Fruit fly (Drosophila melanogaster) whole organism, embryonic: ENCODE measurements around the gene TpnC25D.

Source experiments
- ATbp ChIP-seq: fragments of 200-800 bp; sonication (Bioruptor generic); optimal IDR thresholded peaks from 2 replicates; lab custom pipeline; 2017; ENCODE audit warnings: missing biosample characterization, mild to moderate bottlenecking, missing genetic modification characterization, missing genetic modification reagents
- CG10431 ChIP-seq: fragments of 200-800 bp; sonication (Bioruptor generic); optimal IDR thresholded peaks from 3 replicates; lab custom pipeline; 2018; ENCODE audit warnings: missing biosample characterization, mild to moderate bottlenecking, missing genetic modification characterization
- CG10543 ChIP-seq: fragments of 200-800 bp; sonication (Bioruptor generic); optimal IDR thresholded peaks from 3 replicates; lab custom pipeline; 2017; ENCODE audit warnings: missing biosample characterization, mild to moderate bottlenecking, missing genetic modification characterization, moderate library complexity
- CG10565 ChIP-seq: fragments of 200-800 bp; sonication (Bioruptor generic); optimal IDR thresholded peaks from 3 replicates; lab custom pipeline; 2016; ENCODE audit warnings: missing biosample characterization, mild to moderate bottlenecking, missing genetic modification characterization
- CG12236 ChIP-seq: fragments of 200-800 bp; sonication (Bioruptor generic); optimal IDR thresholded peaks from 2 replicates; lab custom pipeline; 2016; ENCODE audit warnings: missing biosample characterization, missing genetic modification characterization
- CG13894 ChIP-seq: fragments of 200-800 bp; sonication (Bioruptor generic); optimal IDR thresholded peaks from 3 replicates; lab custom pipeline; 2018; ENCODE audit warnings: missing biosample characterization, mild to moderate bottlenecking, missing genetic modification characterization, moderate library complexity
- CG14050 ChIP-seq: fragments of 200-800 bp; sonication (Bioruptor generic); IDR thresholded peaks from 3 replicates; pipeline ENCODE4 v1.3.6; 2022; ENCODE audit warnings: missing biosample characterization, missing genetic modification characterization
- CG15514 ChIP-seq: fragments of 200-800 bp; sonication (Bioruptor generic); optimal IDR thresholded peaks from 3 replicates; lab custom pipeline; 2017; ENCODE audit warnings: missing biosample characterization, missing genetic modification characterization, mild to moderate bottlenecking, moderate library complexity, missing genetic modification reagents
- CG1602 ChIP-seq: fragments of 200-800 bp; sonication (Bioruptor generic); optimal IDR thresholded peaks from 3 replicates; lab custom pipeline; 2016; ENCODE audit warnings: missing biosample characterization, missing genetic modification characterization
- CG2199 ChIP-seq: fragments of 200-800 bp; sonication (Bioruptor generic); IDR thresholded peaks from 3 replicates; pipeline ENCODE4 v1.3.6; 2022; ENCODE audit warnings: missing biosample characterization, missing genetic modification characterization
- CG2875 ChIP-seq: fragments of 200-800 bp; sonication (Bioruptor generic); optimal IDR thresholded peaks from 2 replicates; lab custom pipeline; 2017; ENCODE audit warnings: missing biosample characterization, mild to moderate bottlenecking, missing genetic modification characterization, missing genetic modification reagents
- CG31224 ChIP-seq: fragments of 200-800 bp; sonication (Bioruptor generic); IDR thresholded peaks from 2 replicates; pipeline ENCODE4 v1.3.6; 2022; ENCODE audit warnings: missing biosample characterization, missing genetic modification characterization
- CG32532 ChIP-seq: fragments of 200-800 bp; sonication (Bioruptor generic); IDR thresholded peaks from 2 replicates; pipeline ENCODE4 v1.3.6; 2022; ENCODE audit warnings: missing biosample characterization, missing genetic modification characterization
- CG4282 ChIP-seq: fragments of 200-800 bp; sonication (Bioruptor generic); optimal IDR thresholded peaks from 2 replicates; lab custom pipeline; 2016; ENCODE audit warnings: missing biosample characterization, missing genetic modification characterization
- CG4360 ChIP-seq: fragments of 200-800 bp; sonication (Bioruptor generic); IDR thresholded peaks from 2 replicates; pipeline ENCODE4 v1.3.6; 2022; ENCODE audit warnings: missing biosample characterization, missing genetic modification characterization
- CG4854 ChIP-seq: fragments of 200-800 bp; sonication (Bioruptor generic); optimal IDR thresholded peaks from 2 replicates; lab custom pipeline; 2016; ENCODE audit warnings: missing biosample characterization, missing genetic modification characterization, inconsistent platforms
- CG7745 ChIP-seq: fragments of 200-800 bp; sonication (Bioruptor generic); optimal IDR thresholded peaks from 2 replicates; lab custom pipeline; 2018; ENCODE audit warnings: missing biosample characterization, mild to moderate bottlenecking, missing genetic modification characterization, moderate library complexity
- CG7963 ChIP-seq: fragments of 200-800 bp; sonication (Bioruptor generic); IDR thresholded peaks from 3 replicates; pipeline ENCODE4 v1.3.6; 2022; ENCODE audit warnings: missing biosample characterization, missing genetic modification characterization; ENCODE audit not compliant: partially characterized antibody
- D19A ChIP-seq: fragments of 200-800 bp; optimal IDR thresholded peaks from 3 replicates; lab custom pipeline; 2019; ENCODE audit warnings: missing biosample characterization, mild to moderate bottlenecking, missing genetic modification characterization, moderate library complexity
- Kr ChIP-seq: fragments of 200-800 bp; sonication (Bioruptor generic); optimal IDR thresholded peaks from 2 replicates; lab custom pipeline; 2017; ENCODE audit warnings: missing biosample characterization, mild to moderate bottlenecking, missing genetic modification characterization
- Lim3 ChIP-seq: fragments of 200-800 bp; sonication (Bioruptor generic); IDR thresholded peaks from 2 replicates; pipeline ENCODE4 v1.3.6; 2022; ENCODE audit warnings: missing biosample characterization, missing genetic modification characterization
- Med ChIP-seq: fragments of 200-800 bp; sonication (Bioruptor generic); peaks from one replicate; lab custom pipeline; 2016; ENCODE audit warnings: missing biosample characterization, missing genetic modification characterization, mild to moderate bottlenecking, inconsistent platforms, moderate library complexity
- Nf-YA ChIP-seq: fragments of 200-800 bp; sonication (Bioruptor generic); IDR thresholded peaks from 2 replicates; pipeline ENCODE4 v1.3.6; 2022; ENCODE audit warnings: missing biosample characterization, missing genetic modification characterization
- NfI ChIP-seq: fragments of 200-800 bp; sonication (Bioruptor generic); optimal IDR thresholded peaks from 3 replicates; lab custom pipeline; 2018; ENCODE audit warnings: missing biosample characterization, mild to moderate bottlenecking, missing genetic modification characterization, moderate library complexity
- Stat92E ChIP-seq, 3 experiments: fragments of >200 bp in 2 of 3; fragments of 200-800 bp in 1 of 3; sonication (Bioruptor generic) in 1 of 3; optimal IDR thresholded peaks; 2 replicates each; lab custom pipeline; 2017 to 2019; ENCODE audit warnings: missing biosample characterization in 3 of 3, missing genetic modification characterization in 3 of 3, mild to moderate bottlenecking in 1 of 3, moderate library complexity in 1 of 3
- abd-A ChIP-seq: fragments of 200-800 bp; sonication (Bioruptor generic); optimal IDR thresholded peaks from 3 replicates; lab custom pipeline; 2019; ENCODE audit warnings: missing biosample characterization, mild to moderate bottlenecking, missing genetic modification characterization, moderate library complexity
- ac ChIP-seq: fragments of 200-800 bp; sonication (Bioruptor generic); optimal IDR thresholded peaks from 3 replicates; lab custom pipeline; 2017; ENCODE audit warnings: missing biosample characterization, mild to moderate bottlenecking, missing genetic modification characterization
- ap ChIP-seq: fragments of 200-800 bp; sonication (Bioruptor generic); IDR thresholded peaks from 2 replicates; pipeline ENCODE4 v1.3.6; 2022; ENCODE audit warnings: missing biosample characterization, missing genetic modification characterization
- cad ChIP-seq: fragments of >200 bp; optimal IDR thresholded peaks from 2 replicates; lab custom pipeline; 2017; ENCODE audit warnings: missing biosample characterization, missing genetic modification characterization
- crol ChIP-seq: fragments of 200-800 bp; sonication (Bioruptor generic); IDR thresholded peaks from 2 replicates; pipeline ENCODE4 v1.3.6; 2022; ENCODE audit warnings: missing biosample characterization, missing genetic modification characterization
- ems ChIP-seq: fragments of 200-800 bp; sonication (Bioruptor generic); optimal IDR thresholded peaks from 3 replicates; lab custom pipeline; 2016; ENCODE audit warnings: missing biosample characterization, missing genetic modification characterization
- eve ChIP-seq, 2 experiments: fragments of >200 bp; optimal IDR thresholded peaks; 2 replicates each; lab custom pipeline; 2017; ENCODE audit warnings: missing biosample characterization in 2 of 2, missing genetic modification characterization in 2 of 2
- grn ChIP-seq: fragments of 200-800 bp; sonication (Bioruptor generic); optimal IDR thresholded peaks from 3 replicates; lab custom pipeline; 2017; ENCODE audit warnings: missing biosample characterization, missing genetic modification characterization
- gsb ChIP-seq: fragments of 200-800 bp; sonication (Bioruptor generic); IDR thresholded peaks from 2 replicates; pipeline ENCODE4 v1.3.6; 2022; ENCODE audit warnings: missing biosample characterization, missing genetic modification characterization
- insv ChIP-seq, 2 experiments: fragments of 200-800 bp; sonication (Bioruptor generic); optimal IDR thresholded peaks; 3 replicates each; lab custom pipeline; 2016 to 2018; ENCODE audit warnings: missing biosample characterization in 2 of 2, missing genetic modification characterization in 2 of 2
- kni ChIP-seq: fragments of 200-800 bp; sonication (Bioruptor generic); optimal IDR thresholded peaks from 3 replicates; lab custom pipeline; 2017; ENCODE audit warnings: mild to moderate bottlenecking, missing biosample characterization, missing genetic modification reagents, missing genetic modification characterization
- nmo ChIP-seq: fragments of 200-800 bp; sonication (Bioruptor generic); optimal IDR thresholded peaks from 2 replicates; lab custom pipeline; 2018; ENCODE audit warnings: missing biosample characterization, mild to moderate bottlenecking, missing genetic modification characterization, moderate library complexity
- nom ChIP-seq: fragments of 200-800 bp; sonication (Bioruptor generic); optimal IDR thresholded peaks from 2 replicates; lab custom pipeline; 2017; ENCODE audit warnings: missing biosample characterization, missing genetic modification characterization, mild to moderate bottlenecking, moderate library complexity, missing genetic modification reagents
- oc ChIP-seq: fragments of 200-800 bp; sonication (Bioruptor generic); optimal IDR thresholded peaks from 2 replicates; lab custom pipeline; 2018; ENCODE audit warnings: missing biosample characterization, mild to moderate bottlenecking, missing genetic modification characterization, moderate library complexity
- otp ChIP-seq: fragments of 200-800 bp; sonication (Bioruptor generic); IDR thresholded peaks from 3 replicates; pipeline ENCODE4, ENCODE4 v1.3.6; 2022; ENCODE audit warnings: missing biosample characterization, missing genetic modification characterization
- pros ChIP-seq: fragments of 200-800 bp; sonication (Bioruptor generic); optimal IDR thresholded peaks from 3 replicates; lab custom pipeline; 2019; ENCODE audit warnings: missing biosample characterization, mild to moderate bottlenecking, missing genetic modification characterization, moderate library complexity
- sc ChIP-seq, 3 experiments: fragments of >200 bp in 2 of 3; fragments of 200-800 bp in 1 of 3; sonication (Bioruptor generic) in 1 of 3; optimal IDR thresholded peaks; 2 replicates in 2 of 3; 3 replicates in 1 of 3; lab custom pipeline; 2017; ENCODE audit warnings: mild to moderate bottlenecking in 1 of 3, missing biosample characterization in 1 of 3, missing genetic modification characterization in 1 of 3, missing genetic modification reagents in 1 of 3
- sens ChIP-seq: fragments of 200-800 bp; sonication (Bioruptor generic); peaks from one replicate; lab custom pipeline; 2016; ENCODE audit warnings: missing biosample characterization, missing genetic modification characterization
- slbo ChIP-seq: fragments of 200-800 bp; sonication (Bioruptor generic); IDR thresholded peaks from 2 replicates; pipeline ENCODE4 v1.3.6; 2022; ENCODE audit warnings: missing biosample characterization, missing genetic modification characterization
- sqz ChIP-seq: fragments of 200-800 bp; sonication (Bioruptor generic); optimal IDR thresholded peaks from 3 replicates; lab custom pipeline; 2018; ENCODE audit warnings: missing biosample characterization, mild to moderate bottlenecking, missing genetic modification characterization
- stwl ChIP-seq: fragments of 200-800 bp; sonication (Bioruptor generic); optimal IDR thresholded peaks from 3 replicates; lab custom pipeline; 2018; ENCODE audit warnings: missing biosample characterization, mild to moderate bottlenecking, missing genetic modification characterization, moderate library complexity
- twi ChIP-seq: fragments of 200-800 bp; optimal IDR thresholded peaks from 2 replicates; lab custom pipeline; 2019; ENCODE audit warnings: missing biosample characterization, mild to moderate bottlenecking, missing genetic modification characterization, moderate library complexity

The TpnC25D gene

DNA sequence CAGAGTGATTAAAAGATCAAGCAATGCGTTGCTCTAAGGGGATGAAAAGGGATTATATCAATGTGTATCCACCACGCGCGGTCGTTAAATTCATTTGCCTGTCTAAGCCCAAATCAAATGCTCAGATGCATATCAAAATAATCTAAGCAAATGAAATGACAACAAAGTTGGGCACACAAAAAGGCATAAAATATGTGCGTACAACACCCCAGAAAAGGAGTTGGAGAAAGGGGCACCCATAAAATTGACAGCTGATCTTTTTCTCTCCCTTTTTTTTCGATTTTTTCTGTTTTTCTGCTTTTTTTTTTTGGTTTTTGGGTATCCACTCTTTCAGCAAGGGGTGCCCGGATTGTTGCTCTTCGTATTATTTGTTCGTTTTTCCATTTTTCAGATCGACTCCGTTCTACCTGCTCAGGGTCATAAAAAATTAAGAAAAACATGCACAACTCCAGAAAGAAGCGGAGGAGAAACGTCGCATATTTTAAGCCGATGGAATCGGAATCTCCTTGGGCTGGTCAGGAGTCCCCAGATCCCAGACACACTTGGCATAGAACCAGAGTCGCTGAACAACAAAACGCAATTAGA is 18.3 kb downstream of the TpnC25D start:
- TF ChIP-seq abd-A (tag; lab: Kevin White, UChicago) (peak; percentile 40), CG2199 (GFP tag; lab: Robert Waterston, UW) (peak; percentile 77; the same call in 2 of the 3 replicates), kni (GFP tag; lab: Kevin White, UChicago) (peak; percentile 79), oc (tag; lab: Kevin White, UChicago) (peak; percentile 69), CG10565 (GFP tag; lab: Kevin White, UChicago) (no peak), twi (tag; lab: Kevin White, UChicago) (peak; percentile 30), sqz (GFP tag; lab: Kevin White, UChicago) (peak; percentile 93), insv (GFP tag; optimal IDR thresholded peaks at IDR 0.05; lab: Kevin White, UChicago) (peak in 1 of 2 experiments; percentile 13), Stat92E (GFP tag; optimal IDR thresholded peaks at IDR 0.05; lab: Kevin White, UChicago) (peak in 1 of 3 experiments; percentile 70), Kr (GFP tag; lab: Kevin White, UChicago) (peak; percentile 74), grn (GFP tag; lab: Kevin White, UChicago) (peak; percentile 86), eve (GFP tag; optimal IDR thresholded peaks at IDR 0.05; lab: Kevin White, UChicago) (peak in 1 of 2 experiments; percentile 49), CG4854 (GFP tag; lab: Kevin White, UChicago) (no peak), cad (peak; percentile 20), pros (GFP tag; lab: Kevin White, UChicago) (peak; percentile 68), CG7745 (peak; percentile 80), CG7963 (GFP tag; lab: Robert Waterston, UW) (no peak), nom (GFP tag; lab: Kevin White, UChicago) (peak; percentile 48), ac (peak; percentile 60), sens (GFP tag; lab: Kevin White, UChicago) (peak; percentile 7), ap (no peak)

DNA sequence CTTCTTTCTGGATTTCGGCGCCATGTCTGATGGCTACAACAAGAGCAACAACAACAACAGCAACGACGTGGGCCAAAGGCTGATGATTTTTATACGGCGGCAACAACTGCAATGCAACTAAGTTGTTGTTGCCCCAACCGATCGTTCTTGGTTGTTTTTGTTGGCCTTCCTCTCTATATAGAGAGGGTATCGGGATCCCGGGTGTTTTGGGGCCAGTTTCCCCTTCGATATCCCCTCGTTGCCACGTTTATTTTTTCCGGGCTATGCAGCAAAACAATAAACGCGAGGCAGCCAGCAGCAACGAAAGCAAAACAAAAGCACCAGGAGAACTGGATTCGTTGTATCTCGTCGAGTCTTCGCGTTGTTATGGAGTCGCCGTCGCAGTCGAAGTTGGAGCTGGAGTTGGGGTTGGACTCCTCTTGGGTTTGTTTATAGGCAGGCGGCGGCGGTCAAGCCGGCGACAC is 19.9 kb downstream of the TpnC25D start:
- TF ChIP-seq CG14050: no peak
- peak; percentile 74 for TF ChIP-seq nom (GFP tag; lab: Kevin White, UChicago)
- TF ChIP-seq D19A: peak; percentile 19
- no peak for TF ChIP-seq slbo (GFP tag; lab: Robert Waterston, UW)
- TF ChIP-seq CG4360: peak; percentile 91
- TF ChIP-seq CG31224 (GFP tag; lab: Robert Waterston, UW): no peak
- no peak for TF ChIP-seq nmo
- TF ChIP-seq ems (GFP tag; lab: Kevin White, UChicago): no peak
- no peak for TF ChIP-seq ATbp (GFP tag; lab: Kevin White, UChicago)
- peak; percentile 52 for TF ChIP-seq crol (GFP tag; lab: Robert Waterston, UW)
- TF ChIP-seq gsb (GFP tag; lab: Robert Waterston, UW): no peak
- no peak for TF ChIP-seq CG12236 (GFP tag; lab: Kevin White, UChicago)
- TF ChIP-seq otp (GFP tag; lab: Robert Waterston, UW): 0 out of 3 replicates have a peak, but pooled peaks have one; percentile 6
- peak; percentile 59 for TF ChIP-seq Med (GFP tag; lab: Kevin White, UChicago)
- TF ChIP-seq NfI: no peak
- no peak for TF ChIP-seq CG10431 (GFP tag; lab: Kevin White, UChicago)
- TF ChIP-seq, all 482 proteins: peak for 6

DNA sequence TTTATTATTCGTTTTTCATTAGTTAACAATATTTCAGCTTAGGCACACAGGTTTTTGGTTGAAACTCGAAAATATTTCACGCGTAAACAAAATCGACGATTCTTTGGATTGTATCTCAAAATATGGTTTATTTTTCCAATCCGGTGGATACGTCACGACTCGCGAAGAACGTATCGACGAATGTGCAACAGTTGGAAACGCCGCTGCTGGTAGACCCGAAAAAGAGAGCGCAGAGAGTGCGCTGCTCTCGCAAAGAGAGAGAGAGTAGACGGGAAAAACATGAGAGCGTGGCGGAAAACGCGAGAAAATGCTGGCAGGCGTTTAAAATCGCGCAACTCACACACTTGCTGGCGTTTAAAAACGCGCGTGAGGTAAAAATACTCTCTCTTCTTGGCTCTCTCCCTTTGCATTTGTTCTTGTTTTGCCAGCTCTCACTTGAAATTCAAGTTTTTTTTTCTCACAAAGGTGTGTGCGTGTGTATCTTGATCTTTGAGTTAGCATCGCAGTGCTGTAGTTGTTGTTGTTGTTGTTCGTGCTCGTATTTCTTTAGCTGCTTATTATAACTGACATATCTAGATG is 20.8 kb downstream of the TpnC25D start:
- peak; percentile 73; the same call in 1 of the 2 replicates for TF ChIP-seq CG32532 (GFP tag; lab: Robert Waterston, UW)
- no peak for TF ChIP-seq CG2875
- peak; percentile 16 for TF ChIP-seq CG15514 (GFP tag; lab: Kevin White, UChicago)
- TF ChIP-seq Nf-YA: no peak
- TF ChIP-seq CG1602 (GFP tag; lab: Kevin White, UChicago): no peak
- TF ChIP-seq CG4282 (GFP tag; lab: Kevin White, UChicago): no peak
- TF ChIP-seq ac: peak; percentile 42
- TF ChIP-seq Lim3 (GFP tag; lab: Robert Waterston, UW): no peak
- no peak for TF ChIP-seq sc (optimal IDR thresholded peaks at IDR 0.05; lab: Kevin White, UChicago)
- TF ChIP-seq sc (GFP tag; optimal IDR thresholded peaks at IDR 0.05; lab: Kevin White, UChicago): no peak
- no peak for TF ChIP-seq CG13894 (tag; lab: Kevin White, UChicago)
- no peak for TF ChIP-seq stwl (tag; lab: Kevin White, UChicago)
- TF ChIP-seq CG10543 (GFP tag; lab: Kevin White, UChicago): no peak
